Worm (Caenorhabditis elegans) whole organism, L1 larva: ENCODE measurements around the gene F19G12.8.

Experiments used
- ceh-90 ChIP-seq: sonication (generic microtip); optimal IDR thresholded peaks from 2 replicates; lab custom pipeline; 2016; ENCODE audit warnings: missing genetic modification characterization, missing compliant biosample characterization
- elt-2 ChIP-seq: sonication (generic microtip); optimal IDR thresholded peaks from 2 replicates; lab custom pipeline; 2016; ENCODE audit warnings: missing genetic modification characterization, mild to moderate bottlenecking, inconsistent platforms, missing compliant biosample characterization, missing genetic modification reagents
- fkh-10 ChIP-seq: sonication (generic microtip); optimal IDR thresholded peaks from 2 replicates; lab custom pipeline; 2017; ENCODE audit warnings: missing biosample characterization, missing genetic modification reagents, missing genetic modification characterization
- mdl-1 ChIP-seq, 2 experiments: fragments of 150-350 bp; optimal IDR thresholded peaks; 2 replicates each; lab custom pipeline; 2014 to 2017; ENCODE audit warnings: missing biosample characterization in 2 of 2, missing genetic modification characterization in 2 of 2, inconsistent platforms in 1 of 2
- snpc-4 ChIP-seq: fragments of 150-350 bp; optimal IDR thresholded peaks from 2 replicates; lab custom pipeline; 2014; ENCODE audit warnings: missing biosample characterization, missing genetic modification characterization
- ztf-11 ChIP-seq, 2 experiments: sonication (generic microtip); optimal IDR thresholded peaks; 2 replicates each; lab custom pipeline; 2016 to 2017; ENCODE audit warnings: missing genetic modification characterization in 2 of 2, missing biosample characterization in 1 of 2, missing compliant biosample characterization in 1 of 2
- ztf-4 ChIP-seq: fragments of 150-350 bp; optimal IDR thresholded peaks from 2 replicates; lab custom pipeline; 2014; ENCODE audit warnings: missing biosample characterization, missing genetic modification characterization

- TF ChIP-seq snpc-4 (tag; lab: Kevin White, UChicago) = no peak
- TF ChIP-seq mdl-1 (tag; optimal IDR thresholded peaks at IDR 0.05; lab: Kevin White, UChicago) = no peak
- TF ChIP-seq ztf-4 = no peak
- no peak for TF ChIP-seq fkh-10
- peak; percentile 32 for TF ChIP-seq elt-2 (tag; lab: Kevin White, UChicago)
- TF ChIP-seq ceh-90 (tag; lab: Kevin White, UChicago) = no peak
- TF ChIP-seq ztf-11 (tag; optimal IDR thresholded peaks at IDR 0.05; lab: Kevin White, UChicago) = no peak
These were observed 45.4 kb upstream of the F19G12.8 start, which contains the start of gene fbxa-190 for ce11 chrX:1371688-1372087.
